Worm (Caenorhabditis elegans): ENCODE data around the gene C45G9.11.

C45G9.11 gene

ce11 chrIII:5018116-5018689, 50.3 kb downstream of the C45G9.11 start, which contains the start of gene wip-1 (continued):
- TF ChIP-seq egl-5 (tag; optimal IDR thresholded peaks at IDR 0.05), result peak; percentile 92
- peak; percentile 96 for TF ChIP-seq skn-1 (tag; optimal IDR thresholded peaks at IDR 0.05)
- TF ChIP-seq elt-1 (tag; optimal IDR thresholded peaks at IDR 0.05), result peak; percentile 73
- TF ChIP-seq daf-12 (tag; optimal IDR thresholded peaks at IDR 0.05), result peak; percentile 2
- peak; percentile 97 for TF ChIP-seq jun-1 (tag; optimal IDR thresholded peaks at IDR 0.05)
- peak; percentile 86 for TF ChIP-seq R02D3.7 (tag; optimal IDR thresholded peaks at IDR 0.05)
- TF ChIP-seq aly-2 (tag; optimal IDR thresholded peaks at IDR 0.05), result peak; percentile 62
- TF ChIP-seq tbx-2 (tag; optimal IDR thresholded peaks at IDR 0.05), result peak; percentile 95
- peak; percentile 82 for TF ChIP-seq fos-1 (tag; optimal IDR thresholded peaks at IDR 0.05)
- TF ChIP-seq lsy-12 (tag; optimal IDR thresholded peaks at IDR 0.05), result peak; percentile 98
- no peak for TF ChIP-seq nhr-67 (tag; optimal IDR thresholded peaks at IDR 0.05)
- peak; percentile 60 for TF ChIP-seq ZK546.5 (tag; optimal IDR thresholded peaks at IDR 0.05)
- peak; percentile 100 for TF ChIP-seq pha-4 (tag; optimal IDR thresholded peaks at IDR 0.05)
- TF ChIP-seq nhr-23 (tag; optimal IDR thresholded peaks at IDR 0.05), result peak; percentile 99
- peak; percentile 60 for TF ChIP-seq unc-62 (GFP tag; optimal IDR thresholded peaks at IDR 0.05)
- TF ChIP-seq nhr-76 (tag; optimal IDR thresholded peaks at IDR 0.05), result peak; percentile 40
- peak; percentile 68 for TF ChIP-seq ceh-16 (tag; optimal IDR thresholded peaks at IDR 0.05)

ce11 chrIII:5017550-5017949, 51.0 kb downstream of the C45G9.11 start, which contains the start of gene larp-1:
Gene larp-1, minus strand, starts transcription at chrIII:5017650.
- TF ChIP-seq ZK546.5 (tag; optimal IDR thresholded peaks at IDR 0.05), result no peak
- TF ChIP-seq nhr-77 (tag; optimal IDR thresholded peaks at IDR 0.05), result no peak
- TF ChIP-seq pha-4 (tag; optimal IDR thresholded peaks at IDR 0.05), result no peak
- no peak for TF ChIP-seq ceh-28 (tag; optimal IDR thresholded peaks at IDR 0.05)
- TF ChIP-seq snpc-4 (tag; optimal IDR thresholded peaks at IDR 0.05), result no peak
- TF ChIP-seq egl-27 (tag; optimal IDR thresholded peaks at IDR 0.05), result no peak
- TF ChIP-seq mml-1 (tag; optimal IDR thresholded peaks at IDR 0.05), result no peak

Measured in whole organism, L3 larva.